Worm (Caenorhabditis elegans): ENCODE results near the gene vpat-1.

ce11 chrX:1009512-1009911 is 36.5 kb downstream of the vpat-1 start:
- TF ChIP-seq unc-39 (tag; optimal IDR thresholded peaks at IDR 0.05) (no peak), lin-13 (tag; optimal IDR thresholded peaks at IDR 0.05) (no peak), unc-62 (GFP tag; optimal IDR thresholded peaks at IDR 0.05) (no peak), elt-3 (tag; optimal IDR thresholded peaks at IDR 0.05) (no peak), snpc-4 (tag; optimal IDR thresholded peaks at IDR 0.05) (no peak), mep-1 (tag; optimal IDR thresholded peaks at IDR 0.05) (no peak), nhr-237 (tag; optimal IDR thresholded peaks at IDR 0.05) (no peak), ces-1 (GFP tag; optimal IDR thresholded peaks at IDR 0.05) (no peak)

Data from whole organism, mixed stage, embryonic.